Fruit fly (Drosophila melanogaster): ENCODE data around the gene schuy.
A peak's percentile ranks its signal among the peaks of the same experiment; 100 is the strongest.

The schuy gene

dm6 chr3L:20000878-20001640 lies 15.2 kb downstream of the schuy start (continued):
- TF ChIP-seq nmo (GFP tag; optimal IDR thresholded peaks at IDR 0.05): peak; percentile 15
- TF ChIP-seq aop (GFP tag; IDR thresholded peaks at IDR 0.05): no peak
- TF ChIP-seq ATbp (GFP tag; optimal IDR thresholded peaks at IDR 0.05): no peak
- TF ChIP-seq sd (tag; optimal IDR thresholded peaks at IDR 0.05): no peak
- TF ChIP-seq cas (GFP tag; IDR thresholded peaks at IDR 0.05): no peak
- no peak for TF ChIP-seq Spps (tag; optimal IDR thresholded peaks at IDR 0.05)
- TF ChIP-seq CG18476 (GFP tag; optimal IDR thresholded peaks at IDR 0.05): no peak
- peak; percentile 44 for TF ChIP-seq CG11723 (GFP tag; optimal IDR thresholded peaks at IDR 0.05)
- no peak for TF ChIP-seq Max (GFP tag; optimal IDR thresholded peaks at IDR 0.05)
- 0 out of 2 replicates have a peak, but pooled peaks have one; percentile 22 for TF ChIP-seq CG13287 (GFP tag; IDR thresholded peaks at IDR 0.05; ENCODE audit: partially characterized antibody)
- TF ChIP-seq CrebB (tag; optimal IDR thresholded peaks at IDR 0.05): no peak
- peak; percentile 70 for TF ChIP-seq Med (GFP tag)
- TF ChIP-seq insv (GFP tag; optimal IDR thresholded peaks at IDR 0.05): peak in 1 of 2 experiments; percentile 24
- TF ChIP-seq Ravus (GFP tag; IDR thresholded peaks at IDR 0.05): no peak
- TF ChIP-seq Sox102F (GFP tag; optimal IDR thresholded peaks at IDR 0.05): no peak
- no peak for TF ChIP-seq kah (GFP tag; optimal IDR thresholded peaks at IDR 0.05)
- peak; percentile 92 for TF ChIP-seq CG1024 (GFP tag; IDR thresholded peaks at IDR 0.05)
- TF ChIP-seq gem (tag; optimal IDR thresholded peaks at IDR 0.05): no peak
- 0 out of 2 replicates have a peak, but pooled peaks have one; percentile 13 for TF ChIP-seq Scr (GFP tag; IDR thresholded peaks at IDR 0.05; ENCODE audit: partially characterized antibody)
- TF ChIP-seq Dp (GFP tag; optimal IDR thresholded peaks at IDR 0.05): peak; percentile 4
- no peak for TF ChIP-seq sima (GFP tag; optimal IDR thresholded peaks at IDR 0.05)
- TF ChIP-seq vvl (GFP tag; IDR thresholded peaks at IDR 0.05): peak; percentile 18; the same call in 1 of the 2 replicates
- no peak for TF ChIP-seq chif (GFP tag; optimal IDR thresholded peaks at IDR 0.05)
- TF ChIP-seq CG9876 (GFP tag; optimal IDR thresholded peaks at IDR 0.05): no peak
- no peak for TF ChIP-seq CG12769 (tag; optimal IDR thresholded peaks at IDR 0.05)
- TF ChIP-seq CG6689 (GFP tag; IDR thresholded peaks at IDR 0.05): no peak
- peak; percentile 47; the same call in 2 of the 4 replicates for TF ChIP-seq Dll (GFP tag; IDR thresholded peaks at IDR 0.05; ENCODE audit: partially characterized antibody)
- peak; percentile 58 for TF ChIP-seq CG17802 (tag; optimal IDR thresholded peaks at IDR 0.05)
- TF ChIP-seq trem (tag; optimal IDR thresholded peaks at IDR 0.05): peak; percentile 18
- peak; percentile 40 for TF ChIP-seq BEAF-32 (GFP tag; optimal IDR thresholded peaks at IDR 0.05)
- TF ChIP-seq CG18599 (GFP tag; optimal IDR thresholded peaks at IDR 0.05): no peak
- no peak for TF ChIP-seq oc (tag; optimal IDR thresholded peaks at IDR 0.05)
- peak; percentile 62 for TF ChIP-seq CG4617 (GFP tag; optimal IDR thresholded peaks at IDR 0.05; ENCODE audit: borderline replicate concordance)
- TF ChIP-seq zen (tag; optimal IDR thresholded peaks at IDR 0.05): peak; percentile 2
- TF ChIP-seq row (GFP tag; IDR thresholded peaks at IDR 0.05): peak; percentile 55
- TF ChIP-seq al (GFP tag; IDR thresholded peaks at IDR 0.05): no peak
- peak; percentile 43 for TF ChIP-seq YL-1 (GFP tag; optimal IDR thresholded peaks at IDR 0.05)
- TF ChIP-seq kni (GFP tag; optimal IDR thresholded peaks at IDR 0.05): no peak
- no peak for TF ChIP-seq gsb-n (tag; optimal IDR thresholded peaks at IDR 0.05)
- no peak for TF ChIP-seq Adf1 (GFP tag; IDR thresholded peaks at IDR 0.05)
- TF ChIP-seq CG15514 (GFP tag; optimal IDR thresholded peaks at IDR 0.05): peak; percentile 12
- TF ChIP-seq CG33557 (GFP tag; optimal IDR thresholded peaks at IDR 0.05): peak; percentile 11
- peak; percentile 29; the same call in 1 of the 3 replicates for TF ChIP-seq CG14860 (GFP tag; IDR thresholded peaks at IDR 0.05; ENCODE audit: partially characterized antibody)
- TF ChIP-seq jigr1 (GFP tag; IDR thresholded peaks at IDR 0.05): peak; percentile 49; the same call in 1 of the 3 replicates
- TF ChIP-seq Neu2 (GFP tag; optimal IDR thresholded peaks at IDR 0.05; ENCODE audit: borderline replicate concordance): no peak
- TF ChIP-seq pfk (GFP tag; optimal IDR thresholded peaks at IDR 0.05): peak; percentile 97
- TF ChIP-seq unc-4 (GFP tag; IDR thresholded peaks at IDR 0.05; ENCODE audit: partially characterized antibody): 0 out of 2 replicates have a peak, but pooled peaks have one; percentile 15

Measured in whole organism, embryonic.